Fruit fly (Drosophila melanogaster): ENCODE measurements around the gene CG31266.

CG31266 gene

DNA sequence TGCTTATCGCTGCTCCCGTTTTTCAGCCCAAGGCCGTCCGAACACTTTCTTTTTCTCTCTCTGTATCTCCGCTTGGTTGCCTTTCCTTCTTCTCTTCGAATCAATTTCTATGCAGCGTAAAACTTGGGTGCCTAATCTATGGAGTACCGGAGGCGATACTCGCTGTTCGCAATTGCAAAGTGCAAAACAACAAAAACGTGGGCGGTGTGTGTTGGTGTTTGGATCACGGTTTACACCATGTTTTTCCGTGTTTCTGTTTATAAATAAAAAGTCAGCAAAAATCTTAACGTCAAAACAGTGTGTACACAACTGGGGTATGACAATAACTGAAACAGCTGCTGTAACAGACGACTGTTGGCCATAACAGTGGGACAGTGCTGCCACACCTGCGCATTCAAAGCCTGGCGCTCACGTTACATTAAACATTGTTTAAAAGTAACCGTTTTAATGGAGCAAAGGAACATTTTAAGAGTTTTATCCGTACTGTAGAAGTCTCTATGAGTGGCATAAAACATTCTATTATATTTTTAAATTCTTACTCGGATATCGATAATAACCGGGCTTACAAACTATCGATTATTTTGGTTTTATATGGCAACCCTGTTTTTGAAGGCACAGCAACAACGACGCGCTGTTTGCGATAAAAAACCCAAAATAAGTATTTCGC, 16.8 kb downstream of the CG31266 start, which contains the start of the genes m-cup and Det (continued):
- TF ChIP-seq Myc (optimal IDR thresholded peaks at IDR 0.05) (no peak), Jra (GFP tag; optimal IDR thresholded peaks at IDR 0.05) (peak; percentile 28), sv (GFP tag; optimal IDR thresholded peaks at IDR 0.05) (no peak), foxo (GFP tag; optimal IDR thresholded peaks at IDR 0.05) (peak in 1 of 2 experiments; percentile 38), CrebA (GFP tag; optimal IDR thresholded peaks at IDR 0.05; ENCODE audit: borderline replicate concordance) (no peak), Abd-B (GFP tag; optimal IDR thresholded peaks at IDR 0.05) (no peak), brk (GFP tag; optimal IDR thresholded peaks at IDR 0.05) (no peak), Hnf4 (GFP tag; optimal IDR thresholded peaks at IDR 0.05) (no peak)

DNA sequence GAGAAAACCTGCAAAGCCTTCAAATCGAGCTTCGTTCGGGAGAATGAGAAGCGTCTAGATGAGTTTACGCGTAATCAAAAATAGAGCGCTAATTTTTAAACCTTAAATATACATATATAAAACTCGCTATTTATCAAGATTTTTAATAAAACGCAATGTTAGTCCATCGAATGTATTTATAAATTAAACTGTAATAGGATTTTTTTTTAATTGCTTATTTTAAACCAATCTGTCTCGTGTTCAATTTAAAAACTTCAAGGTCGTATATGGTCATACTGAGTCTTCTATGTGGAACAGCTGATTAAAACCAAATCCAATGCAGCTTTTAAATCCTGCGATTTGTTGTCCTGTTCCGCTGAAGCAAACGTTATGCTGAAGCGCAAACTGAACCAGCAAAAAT, 17.8 kb downstream of the CG31266 start, which contains the start of gene Smug:
Gene Smug (plus strand): TSS at position 301 of the 400 bp plus-strand sequence.
- TF ChIP-seq Rel (GFP tag; optimal IDR thresholded peaks at IDR 0.05) (no peak), Rel (tag; optimal IDR thresholded peaks at IDR 0.05) (no peak), jim (GFP tag; optimal IDR thresholded peaks at IDR 0.05) (no peak), CG9705 (GFP tag; optimal IDR thresholded peaks at IDR 0.05) (no peak), Jra (GFP tag; optimal IDR thresholded peaks at IDR 0.05) (no peak), h (GFP tag; optimal IDR thresholded peaks at IDR 0.05) (no peak), woc (GFP tag; optimal IDR thresholded peaks at IDR 0.05) (no peak), Vsx2 (GFP tag; optimal IDR thresholded peaks at IDR 0.05; ENCODE audit: partially characterized antibody) (no peak), Hnf4 (GFP tag; optimal IDR thresholded peaks at IDR 0.05) (no peak), br (GFP tag; optimal IDR thresholded peaks at IDR 0.05) (no peak), pan (optimal IDR thresholded peaks at IDR 0.05) (no peak), Hr78 (GFP tag; optimal IDR thresholded peaks at IDR 0.05) (no peak), N (GFP tag; optimal IDR thresholded peaks at IDR 0.05) (no peak), psq (GFP tag; optimal IDR thresholded peaks at IDR 0.05) (no peak), Hr83 (GFP tag; optimal IDR thresholded peaks at IDR 0.05; ENCODE audit: poor library complexity, severe bottlenecking) (no peak), tai (GFP tag; optimal IDR thresholded peaks at IDR 0.05) (no peak), Myc (optimal IDR thresholded peaks at IDR 0.05) (no peak), HLH106 (tag; optimal IDR thresholded peaks at IDR 0.05) (no peak), foxo (GFP tag; optimal IDR thresholded peaks at IDR 0.05) (no peak)

DNA sequence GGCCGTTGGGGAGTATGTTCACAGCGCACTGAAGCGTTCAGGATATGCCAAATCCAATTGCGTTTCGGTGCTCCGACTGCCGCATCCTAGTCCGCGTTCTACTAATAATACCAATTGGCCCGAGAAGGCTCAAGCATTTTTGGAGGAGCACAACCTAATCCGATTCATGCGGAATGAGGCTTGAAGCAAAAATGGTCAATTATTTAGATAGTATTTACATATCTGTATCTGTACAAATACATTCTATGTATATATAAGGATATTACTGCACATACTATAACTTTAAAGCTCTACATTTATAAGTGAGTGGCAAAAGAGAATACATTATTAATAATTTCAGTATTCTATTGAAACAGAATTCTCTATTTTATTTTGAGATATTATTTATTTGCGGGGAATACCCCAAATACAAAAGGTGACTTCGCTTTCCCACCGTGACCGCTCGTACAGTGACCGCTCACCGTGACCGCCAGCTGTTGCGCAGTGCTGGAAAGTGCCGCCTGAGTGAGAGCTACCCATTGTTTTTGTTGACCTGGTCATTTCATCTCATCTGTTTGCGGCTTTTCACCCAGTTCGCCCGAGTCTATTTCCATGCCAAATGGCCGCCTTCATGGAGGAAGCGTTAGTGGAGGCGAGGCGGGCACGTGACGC, 19.0 kb downstream of the CG31266 start, which contains the start of gene CG5292:
Gene CG5292 (plus strand): TSS at position 486 of the 651 bp plus-strand sequence.
- TF ChIP-seq Dif (GFP tag; optimal IDR thresholded peaks at IDR 0.05; ENCODE audit: partially characterized antibody) (no peak), Hr78 (GFP tag; optimal IDR thresholded peaks at IDR 0.05) (no peak), Jra (GFP tag; optimal IDR thresholded peaks at IDR 0.05) (peak; percentile 26), sage (GFP tag; optimal IDR thresholded peaks at IDR 0.05) (no peak), N (GFP tag; optimal IDR thresholded peaks at IDR 0.05) (no peak), Dfd (GFP tag; optimal IDR thresholded peaks at IDR 0.05) (no peak), woc (GFP tag; optimal IDR thresholded peaks at IDR 0.05) (peak; percentile 50), Mio (GFP tag; optimal IDR thresholded peaks at IDR 0.05) (no peak), Hnf4 (GFP tag; optimal IDR thresholded peaks at IDR 0.05) (no peak), jim (GFP tag; optimal IDR thresholded peaks at IDR 0.05) (no peak), ey (GFP tag; optimal IDR thresholded peaks at IDR 0.05) (peak; percentile 53), CrebA (GFP tag; optimal IDR thresholded peaks at IDR 0.05; ENCODE audit: borderline replicate concordance) (no peak), usp (GFP tag; optimal IDR thresholded peaks at IDR 0.05) (no peak), dmrt93B (GFP tag; optimal IDR thresholded peaks at IDR 0.05) (no peak), dsf (GFP tag; optimal IDR thresholded peaks at IDR 0.05; ENCODE audit: borderline replicate concordance) (no peak), GATAd (GFP tag; optimal IDR thresholded peaks at IDR 0.05) (no peak), Abd-B (GFP tag; optimal IDR thresholded peaks at IDR 0.05) (no peak), rgr (GFP tag; optimal IDR thresholded peaks at IDR 0.05) (peak; percentile 79), foxo (GFP tag; optimal IDR thresholded peaks at IDR 0.05) (peak in 1 of 2 experiments; percentile 72), Myc (optimal IDR thresholded peaks at IDR 0.05) (peak; percentile 34), Hr83 (GFP tag; optimal IDR thresholded peaks at IDR 0.05; ENCODE audit: poor library complexity, severe bottlenecking) (peak; percentile 76), brk (GFP tag; optimal IDR thresholded peaks at IDR 0.05) (no peak), h (GFP tag; optimal IDR thresholded peaks at IDR 0.05) (peak; percentile 72), HLH106 (tag; optimal IDR thresholded peaks at IDR 0.05) (peak; percentile 57), CG9705 (GFP tag; optimal IDR thresholded peaks at IDR 0.05) (no peak), tai (GFP tag; optimal IDR thresholded peaks at IDR 0.05) (no peak), br (GFP tag; optimal IDR thresholded peaks at IDR 0.05) (peak; percentile 55), lola (GFP tag; optimal IDR thresholded peaks at IDR 0.05) (no peak), fru (GFP tag; optimal IDR thresholded peaks at IDR 0.05) (peak; percentile 56), Rel (GFP tag; optimal IDR thresholded peaks at IDR 0.05) (no peak), Rel (tag; optimal IDR thresholded peaks at IDR 0.05) (peak; percentile 96), dl (GFP tag; optimal IDR thresholded peaks at IDR 0.05; ENCODE audit: insufficient read depth in 1 of 2, partially characterized antibody in 2 of 2) (no peak), pan (optimal IDR thresholded peaks at IDR 0.05) (no peak), psq (GFP tag; optimal IDR thresholded peaks at IDR 0.05) (peak; percentile 34), CG32264 (GFP tag; optimal IDR thresholded peaks at IDR 0.05) (no peak), Sp1 (GFP tag; optimal IDR thresholded peaks at IDR 0.05) (peak; percentile 61), OdsH (GFP tag; optimal IDR thresholded peaks at IDR 0.05) (peak; percentile 54), sv (GFP tag; optimal IDR thresholded peaks at IDR 0.05) (peak; percentile 67), Vsx2 (GFP tag; optimal IDR thresholded peaks at IDR 0.05; ENCODE audit: partially characterized antibody) (no peak)

Data from whole organism, wandering third instar larva.